Fruit fly (Drosophila melanogaster): ENCODE results near the gene Hsp68.

dm6 chr3R:24015449-24015848 is 41.7 kb downstream of the Hsp68 start:
- TF ChIP-seq CG7839 (tag; optimal IDR thresholded peaks at IDR 0.05), result no peak
- no peak for TF ChIP-seq dan (GFP tag; IDR thresholded peaks at IDR 0.05)

Measured in whole organism, embryonic.